1 worm cellular context compared by ENCODE assay signal in genomic region chrV:8631277-8631765, ce11.
TF ChIP-seq lines count a peak whose summit lies in the region.

Gene atg-18 (minus strand): TSS chrV:8631327.

TF ChIP-seq in whole organism, late embryonic, 69 proteins besides CTCF, POLR2A, EP300 and RAD21 (continued from another document):
- peak; percentile 80 for TF ChIP-seq K09A11.1 (tag; optimal IDR thresholded peaks at IDR 0.05; lab: Kevin White, UChicago; ENCODE audit: insufficient read depth)
TF ChIP-seq in whole organism, late embryonic: peak in this region for 39.
